Worm (Caenorhabditis elegans) whole organism, L1 larva: ENCODE data around the gene srx-136.

Experiments used
- C34B4.2 ChIP-seq: sonication (generic microtip); optimal IDR thresholded peaks from 2 replicates; lab custom pipeline; 2017; ENCODE audit warnings: mild to moderate bottlenecking, missing genetic modification characterization, missing compliant biosample characterization
- ama-1 ChIP-seq: fragments of 150-350 bp; optimal IDR thresholded peaks from 2 replicates; lab custom pipeline; 2014
- ceh-90 ChIP-seq: sonication (generic microtip); optimal IDR thresholded peaks from 2 replicates; lab custom pipeline; 2016; ENCODE audit warnings: missing genetic modification characterization, missing compliant biosample characterization
- elt-2 ChIP-seq: sonication (generic microtip); optimal IDR thresholded peaks from 2 replicates; lab custom pipeline; 2016; ENCODE audit warnings: missing genetic modification characterization, mild to moderate bottlenecking, inconsistent platforms, missing compliant biosample characterization, missing genetic modification reagents
- fos-1 ChIP-seq: fragments of 150-350 bp; optimal IDR thresholded peaks from 2 replicates; lab custom pipeline; 2014; ENCODE audit warnings: missing biosample characterization, missing genetic modification characterization
- lin-13 ChIP-seq: fragments of 150-350 bp; optimal IDR thresholded peaks from 2 replicates; lab custom pipeline; 2014; ENCODE audit warnings: missing biosample characterization, missing genetic modification reagents, missing genetic modification characterization
- nhr-77 ChIP-seq: fragments of 150-350 bp; optimal IDR thresholded peaks from 2 replicates; lab custom pipeline; 2014; ENCODE audit warnings: missing biosample characterization, missing genetic modification characterization
- sox-4 ChIP-seq: sonication (generic microtip); optimal IDR thresholded peaks from 2 replicates; lab custom pipeline; 2016; ENCODE audit warnings: missing genetic modification characterization, missing compliant biosample characterization
- unc-30 ChIP-seq: sonication (generic microtip); optimal IDR thresholded peaks from 2 replicates; lab custom pipeline; 2017; ENCODE audit warnings: missing biosample characterization, missing genetic modification characterization
- unc-62 ChIP-seq: fragments of 150-350 bp; optimal IDR thresholded peaks from 2 replicates; lab custom pipeline; 2014; ENCODE audit warnings: missing biosample characterization, missing genetic modification reagents, missing genetic modification characterization
- unc-86 ChIP-seq: sonication (generic microtip); optimal IDR thresholded peaks from 2 replicates; lab custom pipeline; 2016; ENCODE audit warnings: missing genetic modification characterization, missing compliant biosample characterization

- TF ChIP-seq unc-86 (tag; lab: Kevin White, UChicago) (no peak), ama-1 (lab: Kevin White, UChicago) (no peak), C34B4.2 (tag; lab: Kevin White, UChicago) (no peak), lin-13 (GFP tag; lab: Kevin White, UChicago) (no peak), unc-62 (no peak), nhr-77 (tag; lab: Kevin White, UChicago) (no peak), ceh-90 (no peak), unc-30 (tag; lab: Kevin White, UChicago) (no peak), elt-2 (tag; lab: Kevin White, UChicago) (no peak), sox-4 (tag; lab: Kevin White, UChicago) (no peak), fos-1 (tag; lab: Kevin White, UChicago) (no peak)
Measured at ce11 chrV:13843147-13843546, 14.1 kb upstream of the srx-136 start, which contains the start of gene srx-130.
